Worm (Caenorhabditis elegans): ENCODE data around the gene ric-8.

- TF ChIP-seq egl-27 (tag; optimal IDR thresholded peaks at IDR 0.05): no peak
- no peak for TF ChIP-seq elt-1 (tag; optimal IDR thresholded peaks at IDR 0.05)
- TF ChIP-seq nhr-28 (tag; optimal IDR thresholded peaks at IDR 0.05): no peak
- TF ChIP-seq ceh-82 (tag; optimal IDR thresholded peaks at IDR 0.05): peak; percentile 1
- TF ChIP-seq ama-1 (optimal IDR thresholded peaks at IDR 0.05): no peak
- TF ChIP-seq tbx-2 (tag; optimal IDR thresholded peaks at IDR 0.05): no peak
Observed at ce11 chrIV:2640950-2641349, 1.8 kb upstream of the ric-8 start, which contains the start of the genes mdf-2 and nduv-3.

All from whole organism, L3 larva.